Fruit fly (Drosophila melanogaster) whole organism, embryonic: Measurements from ENCODE around the gene CG32318.
A peak's percentile ranks its signal among the peaks of the same experiment; 100 is the strongest.

Experiments
- Antp ChIP-seq: fragments of 200-800 bp; sonication (Bioruptor generic); optimal IDR thresholded peaks from 3 replicates; lab custom pipeline; 2016; ENCODE audit warnings: missing biosample characterization, missing genetic modification characterization
- CG10565 ChIP-seq: fragments of 200-800 bp; sonication (Bioruptor generic); optimal IDR thresholded peaks from 3 replicates; lab custom pipeline; 2016; ENCODE audit warnings: missing biosample characterization, mild to moderate bottlenecking, missing genetic modification characterization
- CG11504 ChIP-seq: fragments of 200-800 bp; sonication (Bioruptor generic); optimal IDR thresholded peaks from 3 replicates; lab custom pipeline; 2019; ENCODE audit warnings: missing biosample characterization, mild to moderate bottlenecking, missing genetic modification characterization, moderate library complexity
- CG12071 ChIP-seq: fragments of 200-800 bp; sonication (Bioruptor generic); optimal IDR thresholded peaks from 3 replicates; lab custom pipeline; 2018; ENCODE audit warnings: missing biosample characterization, mild to moderate bottlenecking, missing genetic modification characterization
- CG12744 ChIP-seq: fragments of 200-800 bp; sonication (Bioruptor generic); optimal IDR thresholded peaks from 2 replicates; lab custom pipeline; 2016; ENCODE audit warnings: missing biosample characterization, missing genetic modification characterization
- CG14710 ChIP-seq: fragments of 200-800 bp; sonication (Bioruptor generic); optimal IDR thresholded peaks from 3 replicates; lab custom pipeline; 2019; ENCODE audit warnings: missing biosample characterization, mild to moderate bottlenecking, missing genetic modification characterization, moderate library complexity
- CG15601 ChIP-seq: fragments of 200-800 bp; sonication (Bioruptor generic); optimal IDR thresholded peaks from 3 replicates; lab custom pipeline; 2019; ENCODE audit warnings: missing biosample characterization, mild to moderate bottlenecking, missing genetic modification characterization, moderate library complexity
- CG1602 ChIP-seq: fragments of 200-800 bp; sonication (Bioruptor generic); optimal IDR thresholded peaks from 3 replicates; lab custom pipeline; 2016; ENCODE audit warnings: missing biosample characterization, missing genetic modification characterization
- CG1647 ChIP-seq: fragments of 200-800 bp; sonication (Bioruptor generic); optimal IDR thresholded peaks from 3 replicates; lab custom pipeline; 2016; ENCODE audit warnings: missing biosample characterization, missing genetic modification characterization
- CG18764 ChIP-seq: fragments of 200-800 bp; sonication (Bioruptor generic); optimal IDR thresholded peaks from 3 replicates; lab custom pipeline; 2016; ENCODE audit warnings: missing biosample characterization, missing genetic modification characterization
- CG2120 ChIP-seq: fragments of 200-800 bp; sonication (Bioruptor generic); optimal IDR thresholded peaks from 3 replicates; lab custom pipeline; 2016; ENCODE audit warnings: missing biosample characterization, missing genetic modification characterization
- CG31224 ChIP-seq: fragments of 200-800 bp; sonication (Bioruptor generic); IDR thresholded peaks from 2 replicates; pipeline ENCODE4 v1.3.6; 2022; ENCODE audit warnings: missing biosample characterization, missing genetic modification characterization
- CG3163 ChIP-seq: fragments of 200-800 bp; sonication (Bioruptor generic); optimal IDR thresholded peaks from 3 replicates; lab custom pipeline; 2016; ENCODE audit warnings: missing biosample characterization, missing genetic modification characterization
- CG32532 ChIP-seq: fragments of 200-800 bp; sonication (Bioruptor generic); IDR thresholded peaks from 2 replicates; pipeline ENCODE4 v1.3.6; 2022; ENCODE audit warnings: missing biosample characterization, missing genetic modification characterization
- CG3726 ChIP-seq: fragments of 200-800 bp; sonication (Bioruptor generic); IDR thresholded peaks from 3 replicates; pipeline ENCODE4, ENCODE4 v1.3.6; 2022; ENCODE audit warnings: missing biosample characterization, missing genetic modification characterization
- CG5245 ChIP-seq: fragments of 200-800 bp; sonication (Bioruptor generic); optimal IDR thresholded peaks from 3 replicates; lab custom pipeline; 2016; ENCODE audit warnings: missing biosample characterization, missing genetic modification characterization
- CG6654 ChIP-seq: fragments of 200-800 bp; sonication (Bioruptor generic); optimal IDR thresholded peaks from 2 replicates; lab custom pipeline; 2017; ENCODE audit warnings: missing biosample characterization, mild to moderate bottlenecking, missing genetic modification characterization
- CG6813 ChIP-seq: fragments of 200-800 bp; sonication (Bioruptor generic); optimal IDR thresholded peaks from 2 replicates; lab custom pipeline; 2017; ENCODE audit warnings: missing biosample characterization, missing genetic modification characterization, mild to moderate bottlenecking, moderate library complexity, missing genetic modification reagents
- CG7271 ChIP-seq: fragments of 200-800 bp; sonication (Bioruptor generic); optimal IDR thresholded peaks from 2 replicates; lab custom pipeline; 2018; ENCODE audit warnings: missing biosample characterization, mild to moderate bottlenecking, missing genetic modification characterization, moderate library complexity
- CG7357 ChIP-seq: fragments of 200-800 bp; sonication (Bioruptor generic); IDR thresholded peaks from 3 replicates; pipeline ENCODE4 v1.3.6; 2022; ENCODE audit warnings: missing biosample characterization, missing genetic modification characterization
- CG7786 ChIP-seq: fragments of 200-800 bp; sonication (Bioruptor generic); optimal IDR thresholded peaks from 2 replicates; lab custom pipeline; 2016; ENCODE audit warnings: missing biosample characterization, missing genetic modification characterization
- CG8924 ChIP-seq: fragments of 200-800 bp; optimal IDR thresholded peaks from 3 replicates; lab custom pipeline; 2019; ENCODE audit warnings: missing biosample characterization, mild to moderate bottlenecking, missing genetic modification characterization, moderate library complexity
- CG9437 ChIP-seq: fragments of 200-800 bp; sonication (Bioruptor generic); optimal IDR thresholded peaks from 2 replicates; lab custom pipeline; 2018; ENCODE audit warnings: missing biosample characterization, mild to moderate bottlenecking, missing genetic modification characterization
- CG9727 ChIP-seq: fragments of 200-800 bp; sonication (Bioruptor generic); optimal IDR thresholded peaks from 3 replicates; lab custom pipeline; 2017; ENCODE audit warnings: missing biosample characterization, mild to moderate bottlenecking, missing genetic modification characterization
- CkIIα-i1 ChIP-seq: fragments of 200-800 bp; sonication (Bioruptor generic); IDR thresholded peaks from 2 replicates; pipeline ENCODE4 v1.3.6; 2022; ENCODE audit warnings: missing biosample characterization, missing genetic modification characterization
- D19B ChIP-seq: fragments of 200-800 bp; sonication (Bioruptor generic); optimal IDR thresholded peaks from 2 replicates; lab custom pipeline; 2017; ENCODE audit warnings: missing biosample characterization, mild to moderate bottlenecking, missing genetic modification characterization
- Dek ChIP-seq: fragments of 200-800 bp; sonication (Bioruptor generic); optimal IDR thresholded peaks from 3 replicates; lab custom pipeline; 2019; ENCODE audit warnings: missing biosample characterization, mild to moderate bottlenecking, missing genetic modification characterization, moderate library complexity
- E2f1 ChIP-seq: fragments of 200-800 bp; sonication (Bioruptor generic); IDR thresholded peaks from 2 replicates; pipeline ENCODE4 v1.3.6; 2022; ENCODE audit warnings: missing biosample characterization, missing genetic modification characterization
- Ets97D ChIP-seq: fragments of 200-800 bp; sonication (Bioruptor generic); optimal IDR thresholded peaks from 3 replicates; lab custom pipeline; 2016; ENCODE audit warnings: missing biosample characterization, missing genetic modification characterization
- GATAe ChIP-seq: fragments of 200-800 bp; sonication (Bioruptor generic); conservative IDR thresholded peaks from 2 replicates; pipeline ENCODE4 v1.3.6; 2022; ENCODE audit warnings: missing biosample characterization, missing genetic modification characterization
- Hand ChIP-seq: fragments of 200-800 bp; sonication (Bioruptor generic); optimal IDR thresholded peaks from 2 replicates; lab custom pipeline; 2017; ENCODE audit warnings: mild to moderate bottlenecking, missing biosample characterization, missing genetic modification reagents, missing genetic modification characterization
- Hsf ChIP-seq: fragments of 200-800 bp; sonication (Bioruptor generic); optimal IDR thresholded peaks from 3 replicates; lab custom pipeline; 2016; ENCODE audit warnings: missing biosample characterization, missing genetic modification characterization
- Jarid2 ChIP-seq: fragments of 200-800 bp; sonication (Bioruptor generic); optimal IDR thresholded peaks from 3 replicates; lab custom pipeline; 2017; ENCODE audit warnings: mild to moderate bottlenecking, missing biosample characterization, missing genetic modification reagents, missing genetic modification characterization
- NC2β ChIP-seq: fragments of 200-800 bp; sonication (Bioruptor generic); optimal IDR thresholded peaks from 2 replicates; lab custom pipeline; 2016; ENCODE audit warnings: missing biosample characterization, missing genetic modification characterization
- Nf-YC ChIP-seq: fragments of 200-800 bp; optimal IDR thresholded peaks from 3 replicates; lab custom pipeline; 2019; ENCODE audit warnings: missing biosample characterization, mild to moderate bottlenecking, missing genetic modification characterization, moderate library complexity
- Sin3A ChIP-seq: fragments of >200 bp; optimal IDR thresholded peaks from 2 replicates; lab custom pipeline; 2018
- Spps ChIP-seq: fragments of 200-800 bp; sonication (Bioruptor generic); optimal IDR thresholded peaks from 2 replicates; lab custom pipeline; 2018; ENCODE audit warnings: missing biosample characterization, mild to moderate bottlenecking, missing genetic modification characterization
- Taf1 ChIP-seq: fragments of 200-800 bp; sonication (Bioruptor generic); IDR thresholded peaks from 2 replicates; pipeline ENCODE4 v1.3.6; 2022; ENCODE audit warnings: missing biosample characterization, missing genetic modification characterization
- Xbp1 ChIP-seq: fragments of 200-800 bp; sonication (Bioruptor generic); optimal IDR thresholded peaks from 3 replicates; lab custom pipeline; 2016; ENCODE audit warnings: missing biosample characterization, mild to moderate bottlenecking, missing genetic modification characterization
- abd-A ChIP-seq: fragments of 200-800 bp; sonication (Bioruptor generic); optimal IDR thresholded peaks from 3 replicates; lab custom pipeline; 2019; ENCODE audit warnings: missing biosample characterization, mild to moderate bottlenecking, missing genetic modification characterization, moderate library complexity
- btn ChIP-seq: fragments of 200-800 bp; sonication (Bioruptor generic); optimal IDR thresholded peaks from 2 replicates; lab custom pipeline; 2016; ENCODE audit warnings: missing biosample characterization, missing genetic modification characterization
- cad ChIP-seq: fragments of >200 bp; optimal IDR thresholded peaks from 2 replicates; lab custom pipeline; 2017; ENCODE audit warnings: missing biosample characterization, missing genetic modification characterization
- cato ChIP-seq: fragments of 200-800 bp; sonication (Bioruptor generic); optimal IDR thresholded peaks from 2 replicates; lab custom pipeline; 2016; ENCODE audit warnings: missing biosample characterization, missing genetic modification characterization, borderline replicate concordance
- danr ChIP-seq: fragments of 200-800 bp; sonication (Bioruptor generic); IDR thresholded peaks from 2 replicates; pipeline ENCODE4 v1.3.6; 2022; ENCODE audit warnings: missing biosample characterization, missing genetic modification characterization
- hbn ChIP-seq: fragments of 200-800 bp; sonication (Bioruptor generic); IDR thresholded peaks from 2 replicates; pipeline ENCODE4 v1.3.6; 2022; ENCODE audit warnings: missing biosample characterization, missing genetic modification characterization; ENCODE audit not compliant: partially characterized antibody
- jing ChIP-seq: fragments of 200-800 bp; sonication (Bioruptor generic); optimal IDR thresholded peaks from 2 replicates; lab custom pipeline; 2018; ENCODE audit warnings: missing biosample characterization, mild to moderate bottlenecking, missing genetic modification characterization
- klu ChIP-seq: fragments of 200-800 bp; sonication (Bioruptor generic); IDR thresholded peaks from 2 replicates; pipeline ENCODE4 v1.3.6; 2022; ENCODE audit warnings: missing biosample characterization, missing genetic modification characterization
- kni ChIP-seq: fragments of 200-800 bp; sonication (Bioruptor generic); optimal IDR thresholded peaks from 3 replicates; lab custom pipeline; 2017; ENCODE audit warnings: mild to moderate bottlenecking, missing biosample characterization, missing genetic modification reagents, missing genetic modification characterization
- mirr ChIP-seq: fragments of 200-800 bp; sonication (Bioruptor generic); optimal IDR thresholded peaks from 3 replicates; lab custom pipeline; 2018; ENCODE audit warnings: missing biosample characterization, mild to moderate bottlenecking, missing genetic modification characterization
- phol ChIP-seq: fragments of 200-800 bp; sonication (Bioruptor generic); optimal IDR thresholded peaks from 3 replicates; lab custom pipeline; 2018; ENCODE audit warnings: missing biosample characterization, mild to moderate bottlenecking, missing genetic modification characterization, moderate library complexity
- pum ChIP-seq: fragments of 200-800 bp; sonication (Bioruptor generic); optimal IDR thresholded peaks from 2 replicates; lab custom pipeline; 2016; ENCODE audit warnings: missing biosample characterization, missing genetic modification characterization
- toy ChIP-seq: fragments of 200-800 bp; sonication (Bioruptor generic); IDR thresholded peaks from 2 replicates; pipeline ENCODE4 v1.3.6; 2022; ENCODE audit warnings: missing biosample characterization, missing genetic modification characterization

Gene CG32318

DNA sequence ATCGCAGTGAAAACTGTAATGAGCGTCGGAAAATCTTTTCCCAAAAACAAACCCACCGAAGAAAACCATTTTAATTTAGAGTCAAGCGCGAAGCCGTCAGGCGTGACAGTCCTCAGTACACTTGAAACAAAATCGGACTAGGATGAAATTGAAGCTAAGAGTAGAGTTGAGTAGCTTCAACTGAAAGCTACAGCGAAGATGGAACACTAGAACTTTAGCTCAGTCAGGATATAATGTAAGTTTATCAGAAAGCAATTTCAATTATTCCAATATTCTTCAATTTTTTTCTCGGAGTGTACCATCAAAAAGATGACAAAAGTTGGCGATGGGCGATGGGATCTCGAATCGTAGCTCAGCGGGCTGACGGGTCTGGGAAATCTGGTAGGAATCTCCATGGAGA is 30.3 kb downstream of the CG32318 start (continued):
- no peak for TF ChIP-seq CG10565 (GFP tag; lab: Kevin White, UChicago)
- TF ChIP-seq CG5245, result peak; percentile 55
- TF ChIP-seq danr (GFP tag; lab: Robert Waterston, UW), result no peak
- TF ChIP-seq cato, result no peak
- no peak for TF ChIP-seq CG3163 (GFP tag; lab: Kevin White, UChicago)
- TF ChIP-seq CG11504 (tag; lab: Kevin White, UChicago), result peak; percentile 70
- no peak for TF ChIP-seq mirr (GFP tag; lab: Kevin White, UChicago)
- TF ChIP-seq CG31224, result no peak
- TF ChIP-seq CG7271, result no peak
- TF ChIP-seq Hand (GFP tag; lab: Kevin White, UChicago), result no peak
- TF ChIP-seq cad (GFP tag; lab: Kevin White, UChicago), result no peak
- peak; percentile 19 for TF ChIP-seq CG18764 (GFP tag; lab: Kevin White, UChicago)
- TF ChIP-seq kni (GFP tag; lab: Kevin White, UChicago), result no peak
- TF ChIP-seq CG1647, result no peak
- TF ChIP-seq pum (GFP tag; lab: Kevin White, UChicago), result peak; percentile 38
- TF ChIP-seq CG9437 (GFP tag; lab: Kevin White, UChicago), result no peak
- no peak for TF ChIP-seq CG3726 (GFP tag; lab: Robert Waterston, UW)
- TF ChIP-seq NC2β, result no peak
- TF ChIP-seq Dek (tag; lab: Kevin White, UChicago), result no peak
- TF ChIP-seq CG6813 (GFP tag; lab: Kevin White, UChicago), result peak; percentile 38
- TF ChIP-seq CG7357 (GFP tag; lab: Robert Waterston, UW), result no peak
- no peak for TF ChIP-seq Jarid2 (GFP tag; lab: Kevin White, UChicago)
- peak; percentile 20 for TF ChIP-seq Antp
- TF ChIP-seq CG1602 (GFP tag; lab: Kevin White, UChicago), result no peak
- peak; percentile 47 for TF ChIP-seq btn
- no peak for TF ChIP-seq CkIIα-i1 (GFP tag; lab: Robert Waterston, UW)
- 0 out of 2 replicates have a peak, but pooled peaks have one; percentile 17 for TF ChIP-seq CG32532
- no peak for TF ChIP-seq CG12744 (GFP tag; lab: Kevin White, UChicago)
- peak; percentile 9 for TF ChIP-seq CG9727 (GFP tag; lab: Kevin White, UChicago)
- no peak for TF ChIP-seq CG2120 (GFP tag; lab: Kevin White, UChicago)
- TF ChIP-seq CG7786 (GFP tag; lab: Kevin White, UChicago), result no peak
- TF ChIP-seq CG8924 (tag; lab: Kevin White, UChicago), result peak; percentile 34
- TF ChIP-seq jing (GFP tag; lab: Kevin White, UChicago), result peak; percentile 28
- TF ChIP-seq Xbp1, result peak; percentile 36
- no peak for TF ChIP-seq GATAe
- peak; percentile 21 for TF ChIP-seq Spps (tag; lab: Kevin White, UChicago)
- no peak for TF ChIP-seq abd-A (tag; lab: Kevin White, UChicago)
- TF ChIP-seq E2f1 (GFP tag; lab: Robert Waterston, UW), result peak; percentile 40; the same call in 1 of the 2 replicates
- no peak for TF ChIP-seq klu (GFP tag; lab: Robert Waterston, UW)
- TF ChIP-seq CG6654 (GFP tag; lab: Kevin White, UChicago), result peak; percentile 20
- peak; percentile 13 for TF ChIP-seq Hsf (GFP tag; lab: Kevin White, UChicago)
- TF ChIP-seq toy (GFP tag; lab: Robert Waterston, UW), result no peak
- no peak for TF ChIP-seq Ets97D (GFP tag; lab: Kevin White, UChicago)
- no peak for TF ChIP-seq D19B (GFP tag; lab: Kevin White, UChicago)
- TF ChIP-seq Nf-YC (tag; lab: Kevin White, UChicago), result no peak
- TF ChIP-seq CG12071 (GFP tag; lab: Kevin White, UChicago), result peak; percentile 4
- TF ChIP-seq CG14710 (tag; lab: Kevin White, UChicago), result peak; percentile 57
- no peak for TF ChIP-seq Taf1 (GFP tag; lab: Robert Waterston, UW)
- peak; percentile 66 for TF ChIP-seq phol (tag; lab: Kevin White, UChicago)
- peak; percentile 29 for TF ChIP-seq CG15601 (tag; lab: Kevin White, UChicago)
- TF ChIP-seq Sin3A (lab: Kevin White, UChicago), result no peak
- no peak for TF ChIP-seq hbn (GFP tag; lab: Robert Waterston, UW)
